Worm (Caenorhabditis elegans): Measurements from ENCODE around the gene K07C11.7.

DNA sequence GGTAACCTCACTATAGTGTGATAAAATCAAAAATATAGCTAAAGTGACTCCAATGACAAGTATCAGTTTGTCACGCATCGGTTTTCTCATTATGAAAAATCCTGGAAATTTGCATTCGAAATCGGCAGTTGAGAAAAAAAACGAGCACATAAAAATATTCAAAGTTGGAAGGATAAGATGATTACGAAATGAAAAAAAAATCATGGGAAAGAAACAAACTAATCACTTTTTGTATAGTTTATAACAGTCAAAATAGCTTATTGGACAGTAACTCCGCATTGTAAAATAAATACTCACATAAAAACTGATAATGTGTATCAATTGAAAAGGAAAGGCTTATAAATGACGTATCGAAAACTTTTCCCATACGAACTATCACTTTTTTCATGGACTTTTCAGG lies 29.0 kb upstream of the K07C11.7 start, which contains the start of gene C16D9.4:
- TF ChIP-seq nhr-47 (tag; optimal IDR thresholded peaks at IDR 0.05) (no peak), egl-27 (tag; optimal IDR thresholded peaks at IDR 0.05) (no peak), dpl-1 (GFP tag; optimal IDR thresholded peaks at IDR 0.05) (no peak), lir-3 (tag; optimal IDR thresholded peaks at IDR 0.05; ENCODE audit: poor library complexity) (no peak), blmp-1 (tag; optimal IDR thresholded peaks at IDR 0.05) (no peak), nhr-77 (tag; optimal IDR thresholded peaks at IDR 0.05) (no peak), lin-15B (tag; optimal IDR thresholded peaks at IDR 0.05) (no peak), pqm-1 (tag; optimal IDR thresholded peaks at IDR 0.05) (no peak), F16B12.6 (tag; optimal IDR thresholded peaks at IDR 0.05) (no peak), lsy-2 (tag; optimal IDR thresholded peaks at IDR 0.05) (no peak), ama-1 (optimal IDR thresholded peaks at IDR 0.05) (no peak), unc-62 (GFP tag; optimal IDR thresholded peaks at IDR 0.05) (no peak)

Data from whole organism, L1 larva.